Worm (Caenorhabditis elegans): ENCODE measurements around the gene wdr-5.1.

Gene wdr-5.1

DNA sequence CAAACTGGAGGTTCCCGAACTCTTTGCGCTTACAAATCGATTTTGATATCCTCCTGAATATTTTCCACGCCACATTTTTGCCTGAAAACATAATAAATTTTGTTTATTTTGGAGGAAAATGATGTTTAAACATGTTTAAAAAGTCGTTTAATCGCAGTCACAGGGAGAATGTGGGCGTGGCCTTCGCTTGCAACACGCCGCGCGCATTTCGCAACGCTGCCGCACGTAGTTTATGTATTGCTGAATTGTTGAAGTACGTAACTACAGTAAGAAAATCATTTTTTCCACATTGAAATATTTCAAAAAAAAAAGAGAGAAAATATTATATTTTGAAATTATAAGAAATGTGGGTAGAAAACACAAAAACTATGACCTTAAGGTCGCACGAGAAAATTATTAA, 40.9 kb upstream of the wdr-5.1 start, which contains the start of gene C46F11.4:
Gene C46F11.4 (minus strand): TSS at position 81 of the 400 bp plus-strand sequence.
- TF ChIP-seq R02D3.7 (tag; optimal IDR thresholded peaks at IDR 0.05) (no peak), C34F6.9 (tag; optimal IDR thresholded peaks at IDR 0.05) (peak; percentile 30), nhr-25 (tag; optimal IDR thresholded peaks at IDR 0.05) (peak; percentile 20), lin-11 (tag; optimal IDR thresholded peaks at IDR 0.05) (peak; percentile 36), ceh-16 (tag; optimal IDR thresholded peaks at IDR 0.05) (no peak), gmeb-1 (tag; optimal IDR thresholded peaks at IDR 0.05) (peak; percentile 50), unc-55 (GFP tag; optimal IDR thresholded peaks at IDR 0.05) (peak; percentile 47), nhr-6 (tag; optimal IDR thresholded peaks at IDR 0.05) (no peak), mdl-1 (tag; optimal IDR thresholded peaks at IDR 0.05) (no peak), nhr-11 (tag; optimal IDR thresholded peaks at IDR 0.05) (no peak), nhr-77 (tag; optimal IDR thresholded peaks at IDR 0.05) (no peak), mbf-1 (tag; optimal IDR thresholded peaks at IDR 0.05) (no peak), ztf-4 (tag; optimal IDR thresholded peaks at IDR 0.05) (no peak), lin-13 (GFP tag; optimal IDR thresholded peaks at IDR 0.05) (peak; percentile 52), ama-1 (optimal IDR thresholded peaks at IDR 0.05) (no peak), F13H6.1 (tag; optimal IDR thresholded peaks at IDR 0.05) (peak; percentile 53), lsy-2 (tag; optimal IDR thresholded peaks at IDR 0.05) (peak in 1 of 2 experiments; percentile 64), sma-3 (GFP tag; optimal IDR thresholded peaks at IDR 0.05) (peak; percentile 47), nhr-129 (tag; optimal IDR thresholded peaks at IDR 0.05) (peak; percentile 40)

ce11 chrIII:3670336-3670735, 34.7 kb upstream of the wdr-5.1 start, which contains the start of gene C46F11.6:
Gene C46F11.6, minus strand, starts transcription at chrIII:3670436.
- TF ChIP-seq ztf-4 (tag; optimal IDR thresholded peaks at IDR 0.05) (no peak), nhr-11 (tag; optimal IDR thresholded peaks at IDR 0.05) (no peak), nhr-237 (tag; optimal IDR thresholded peaks at IDR 0.05) (no peak), lin-13 (GFP tag; optimal IDR thresholded peaks at IDR 0.05) (no peak), mdl-1 (tag; optimal IDR thresholded peaks at IDR 0.05) (no peak), C34F6.9 (tag; optimal IDR thresholded peaks at IDR 0.05) (no peak), R02D3.7 (tag; optimal IDR thresholded peaks at IDR 0.05) (no peak), zag-1 (tag; optimal IDR thresholded peaks at IDR 0.05) (no peak), sem-4 (tag; optimal IDR thresholded peaks at IDR 0.05) (no peak), fos-1 (tag; optimal IDR thresholded peaks at IDR 0.05) (no peak), blmp-1 (tag; optimal IDR thresholded peaks at IDR 0.05; ENCODE audit: insufficient read depth) (no peak), nhr-21 (tag; optimal IDR thresholded peaks at IDR 0.05) (no peak), mbf-1 (tag; optimal IDR thresholded peaks at IDR 0.05) (no peak), nhr-23 (tag; optimal IDR thresholded peaks at IDR 0.05) (no peak), lsy-2 (tag; optimal IDR thresholded peaks at IDR 0.05) (no peak), ceh-16 (tag; optimal IDR thresholded peaks at IDR 0.05) (no peak), aly-2 (tag; optimal IDR thresholded peaks at IDR 0.05) (no peak), unc-62 (GFP tag; optimal IDR thresholded peaks at IDR 0.05) (no peak), sma-3 (GFP tag; optimal IDR thresholded peaks at IDR 0.05) (no peak)

- no peak for TF ChIP-seq sem-4 (tag; optimal IDR thresholded peaks at IDR 0.05)
- TF ChIP-seq sma-3 (GFP tag; optimal IDR thresholded peaks at IDR 0.05), result no peak
- TF ChIP-seq unc-39 (tag; optimal IDR thresholded peaks at IDR 0.05), result no peak
- peak; percentile 13 for TF ChIP-seq unc-55 (GFP tag; optimal IDR thresholded peaks at IDR 0.05)
- TF ChIP-seq Y55F3AM.14 (GFP tag; optimal IDR thresholded peaks at IDR 0.05), result no peak
- TF ChIP-seq F13H6.1 (tag; optimal IDR thresholded peaks at IDR 0.05), result no peak
- no peak for TF ChIP-seq mdl-1 (tag; optimal IDR thresholded peaks at IDR 0.05)
- no peak for TF ChIP-seq elt-3 (tag; optimal IDR thresholded peaks at IDR 0.05)
- TF ChIP-seq ztf-1 (GFP tag; conservative IDR thresholded peaks at IDR 0.05), result no peak
- no peak for TF ChIP-seq nhr-6 (tag; optimal IDR thresholded peaks at IDR 0.05)
- peak; percentile 45 for TF ChIP-seq ztf-4 (tag; optimal IDR thresholded peaks at IDR 0.05)
- TF ChIP-seq zag-1 (tag; optimal IDR thresholded peaks at IDR 0.05), result no peak
- TF ChIP-seq nhr-10 (tag; optimal IDR thresholded peaks at IDR 0.05), result no peak
- peak in 1 of 2 experiments; percentile 41 for TF ChIP-seq lsy-2 (tag; optimal IDR thresholded peaks at IDR 0.05)
- TF ChIP-seq ztf-11 (tag; optimal IDR thresholded peaks at IDR 0.05), result no peak
- TF ChIP-seq snpc-4 (tag; optimal IDR thresholded peaks at IDR 0.05), result no peak
- TF ChIP-seq mab-5 (tag; optimal IDR thresholded peaks at IDR 0.05), result no peak
- no peak for TF ChIP-seq nhr-77 (tag; optimal IDR thresholded peaks at IDR 0.05)
- TF ChIP-seq unc-62 (GFP tag; optimal IDR thresholded peaks at IDR 0.05), result no peak
- no peak for TF ChIP-seq ceh-82 (tag; optimal IDR thresholded peaks at IDR 0.05)
- TF ChIP-seq nhr-129 (tag; optimal IDR thresholded peaks at IDR 0.05), result no peak
- no peak for TF ChIP-seq ceh-16 (tag; optimal IDR thresholded peaks at IDR 0.05)
- peak; percentile 29 for TF ChIP-seq C34F6.9 (tag; optimal IDR thresholded peaks at IDR 0.05)
- no peak for TF ChIP-seq nhr-23 (tag; optimal IDR thresholded peaks at IDR 0.05)
- no peak for TF ChIP-seq nhr-12 (tag; optimal IDR thresholded peaks at IDR 0.05)
- no peak for TF ChIP-seq egl-27 (tag; optimal IDR thresholded peaks at IDR 0.05)
- TF ChIP-seq alr-1 (tag; optimal IDR thresholded peaks at IDR 0.05), result no peak
- peak; percentile 29 for TF ChIP-seq crh-2 (tag; optimal IDR thresholded peaks at IDR 0.05)
- no peak for TF ChIP-seq blmp-1 (tag; optimal IDR thresholded peaks at IDR 0.05; ENCODE audit: insufficient read depth)
- peak; percentile 39 for TF ChIP-seq nhr-21 (tag; optimal IDR thresholded peaks at IDR 0.05)
Measured at ce11 chrIII:3670984-3671383, 34.1 kb upstream of the wdr-5.1 start.

Measured in whole organism, L2 larva.